Fruit fly (Drosophila melanogaster): ENCODE results near the gene ATP6AP2.

ATP6AP2 gene

dm6 chr3R:9246879-9247621 is 13.4 kb upstream of the ATP6AP2 start (continued):
- TF ChIP-seq cg (GFP tag; optimal IDR thresholded peaks at IDR 0.05) = no peak
- TF ChIP-seq CG4328 (GFP tag; optimal IDR thresholded peaks at IDR 0.05) = peak; percentile 48
- TF ChIP-seq CG5180 (GFP tag; optimal IDR thresholded peaks at IDR 0.05) = peak; percentile 96
- peak; percentile 65 for TF ChIP-seq ara (GFP tag; IDR thresholded peaks at IDR 0.05)
- TF ChIP-seq Hr39 (optimal IDR thresholded peaks at IDR 0.05) = no peak
- TF ChIP-seq CG30403 (GFP tag; optimal IDR thresholded peaks at IDR 0.05) = peak; percentile 65
- TF ChIP-seq z (GFP tag; IDR thresholded peaks at IDR 0.05) = no peak
- TF ChIP-seq CG12659 (GFP tag; optimal IDR thresholded peaks at IDR 0.05) = peak; percentile 23
- TF ChIP-seq row (GFP tag; IDR thresholded peaks at IDR 0.05) = peak; percentile 77
- TF ChIP-seq fd96Cb (tag; optimal IDR thresholded peaks at IDR 0.05) = peak; percentile 69
- peak; percentile 22 for TF ChIP-seq Usf (GFP tag; optimal IDR thresholded peaks at IDR 0.05)
- no peak for TF ChIP-seq lab (GFP tag; optimal IDR thresholded peaks at IDR 0.05)
- no peak for TF ChIP-seq sr (GFP tag; IDR thresholded peaks at IDR 0.05)
- TF ChIP-seq CG18764 (GFP tag; optimal IDR thresholded peaks at IDR 0.05) = no peak
- TF ChIP-seq maf-S (GFP tag; optimal IDR thresholded peaks at IDR 0.05) = no peak
- no peak for TF ChIP-seq bigmax (GFP tag; optimal IDR thresholded peaks at IDR 0.05)
- TF ChIP-seq Sox102F (GFP tag; optimal IDR thresholded peaks at IDR 0.05) = peak; percentile 74
- no peak for TF ChIP-seq CG2199 (GFP tag; IDR thresholded peaks at IDR 0.05)
- TF ChIP-seq gcm (GFP tag; optimal IDR thresholded peaks at IDR 0.05) = peak; percentile 75
- peak; percentile 65 for TF ChIP-seq CG8359 (GFP tag; optimal IDR thresholded peaks at IDR 0.05; ENCODE audit: borderline replicate concordance)
- peak in 1 of 2 experiments; percentile 56 for TF ChIP-seq Eip74EF (GFP tag; optimal IDR thresholded peaks at IDR 0.05)
- TF ChIP-seq ro (GFP tag; IDR thresholded peaks at IDR 0.05) = 0 out of 2 replicates have a peak, but pooled peaks have one; percentile 20
- TF ChIP-seq NC2β (GFP tag; optimal IDR thresholded peaks at IDR 0.05) = peak; percentile 62
- peak; percentile 27 for TF ChIP-seq btn (GFP tag; optimal IDR thresholded peaks at IDR 0.05)
- no peak for TF ChIP-seq Vsx1 (GFP tag; optimal IDR thresholded peaks at IDR 0.05)
- TF ChIP-seq CG13287 (GFP tag; IDR thresholded peaks at IDR 0.05; ENCODE audit: partially characterized antibody) = no peak
- no peak for TF ChIP-seq CG8478 (optimal IDR thresholded peaks at IDR 0.05)
- no peak for TF ChIP-seq HLH54F (GFP tag; optimal IDR thresholded peaks at IDR 0.05)
- TF ChIP-seq CG6654 (GFP tag; optimal IDR thresholded peaks at IDR 0.05) = peak; percentile 25
- TF ChIP-seq al (GFP tag; IDR thresholded peaks at IDR 0.05) = no peak
- no peak for TF ChIP-seq Jarid2 (GFP tag; optimal IDR thresholded peaks at IDR 0.05)
- peak; percentile 51 for TF ChIP-seq CG15269 (tag; optimal IDR thresholded peaks at IDR 0.05)
- TF ChIP-seq CG11085 (GFP tag; IDR thresholded peaks at IDR 0.05) = no peak
- no peak for TF ChIP-seq insv (GFP tag; optimal IDR thresholded peaks at IDR 0.05)
- peak; percentile 28 for TF ChIP-seq Bteb2 (GFP tag; optimal IDR thresholded peaks at IDR 0.05)
- 0 out of 2 replicates have a peak, but pooled peaks have one; percentile 13 for TF ChIP-seq CG3847 (GFP tag; IDR thresholded peaks at IDR 0.05)
- TF ChIP-seq dm (GFP tag; optimal IDR thresholded peaks at IDR 0.05) = peak; percentile 39
- no peak for TF ChIP-seq CG7745 (tag; optimal IDR thresholded peaks at IDR 0.05)
- TF ChIP-seq CG10462 (GFP tag; optimal IDR thresholded peaks at IDR 0.05) = peak; percentile 30
- peak; percentile 41; the same call in 1 of the 2 replicates for TF ChIP-seq Awh (GFP tag; IDR thresholded peaks at IDR 0.05)
- TF ChIP-seq tup (GFP tag; optimal IDR thresholded peaks at IDR 0.05) = no peak
- no peak for TF ChIP-seq sug (tag; optimal IDR thresholded peaks at IDR 0.05)
- peak; percentile 71 for TF ChIP-seq CG17328 (GFP tag; IDR thresholded peaks at IDR 0.05)
- peak; percentile 80 for TF ChIP-seq trem (tag; optimal IDR thresholded peaks at IDR 0.05)
- no peak for TF ChIP-seq inv (GFP tag; IDR thresholded peaks at IDR 0.05; ENCODE audit: partially characterized antibody)
- TF ChIP-seq C15 (GFP tag; IDR thresholded peaks at IDR 0.05) = no peak
- peak; percentile 71; the same call in 1 of the 2 replicates for TF ChIP-seq stc (GFP tag; IDR thresholded peaks at IDR 0.05)
- TF ChIP-seq ssp (GFP tag; IDR thresholded peaks at IDR 0.05) = peak; percentile 41; the same call in 1 of the 2 replicates
- TF ChIP-seq CG9727 (GFP tag; optimal IDR thresholded peaks at IDR 0.05) = peak; percentile 59
- peak; percentile 57 for TF ChIP-seq slbo (GFP tag; IDR thresholded peaks at IDR 0.05)
